Worm (Caenorhabditis elegans): ENCODE measurements around the gene cisd-1.

cisd-1 gene

ce11 chrII:11464427-11464944 is 4.9 kb downstream of the cisd-1 start, which contains the start of the genes aars-1 and rga-1 (continued):
- TF ChIP-seq daf-8 (GFP tag; IDR thresholded peaks at IDR 0.05), result no peak
- TF ChIP-seq hlh-11 (tag; optimal IDR thresholded peaks at IDR 0.05), result peak; percentile 94
- peak; percentile 54 for TF ChIP-seq zip-2 (tag; optimal IDR thresholded peaks at IDR 0.05)
- no peak for TF ChIP-seq cey-2 (tag; optimal IDR thresholded peaks at IDR 0.05; ENCODE audit: borderline replicate concordance, insufficient read depth)
- TF ChIP-seq nhr-77 (tag; optimal IDR thresholded peaks at IDR 0.05), result peak; percentile 20
- no peak for TF ChIP-seq egl-43 (GFP tag; IDR thresholded peaks at IDR 0.05)
- no peak for TF ChIP-seq ama-1 (optimal IDR thresholded peaks at IDR 0.05)
- peak; percentile 51 for TF ChIP-seq lin-38 (GFP tag; IDR thresholded peaks at IDR 0.05)
- peak; percentile 30 for TF ChIP-seq rbr-2 (tag; optimal IDR thresholded peaks at IDR 0.05)
- peak in 1 of 2 experiments; percentile 3 for TF ChIP-seq daf-16 (GFP tag; optimal IDR thresholded peaks at IDR 0.05)
- TF ChIP-seq daf-16 (tag; optimal IDR thresholded peaks at IDR 0.05), result peak; percentile 68
- peak; percentile 79 for TF ChIP-seq mes-2 (tag; optimal IDR thresholded peaks at IDR 0.05; ENCODE audit: poor library complexity, severe bottlenecking)
- TF ChIP-seq arid-1 (GFP tag; conservative IDR thresholded peaks at IDR 0.05), result 0 out of 2 replicates have a peak, but pooled peaks have one; percentile 12
- peak; percentile 22 for TF ChIP-seq lin-13 (GFP tag; optimal IDR thresholded peaks at IDR 0.05)
- TF ChIP-seq T20F7.1 (GFP tag; optimal IDR thresholded peaks at IDR 0.05), result peak; percentile 56
- peak; percentile 26 for TF ChIP-seq jun-1 (tag; optimal IDR thresholded peaks at IDR 0.05)
- TF ChIP-seq lim-7 (GFP tag; IDR thresholded peaks at IDR 0.05), result no peak
- TF ChIP-seq F37D6.2 (tag; optimal IDR thresholded peaks at IDR 0.05), result no peak
- TF ChIP-seq zfp-3 (GFP tag; conservative IDR thresholded peaks at IDR 0.05), result no peak
- TF ChIP-seq nhr-10 (tag; optimal IDR thresholded peaks at IDR 0.05), result peak; percentile 31
- TF ChIP-seq aha-1 (tag), result peak; percentile 96
- no peak for TF ChIP-seq dmd-9 (GFP tag; IDR thresholded peaks at IDR 0.05)
- no peak for TF ChIP-seq spr-3 (GFP tag; optimal IDR thresholded peaks at IDR 0.05)
- no peak for TF ChIP-seq nhr-76 (tag; optimal IDR thresholded peaks at IDR 0.05)
- no peak for TF ChIP-seq egl-27 (tag; optimal IDR thresholded peaks at IDR 0.05)
- TF ChIP-seq zfp-2 (tag; optimal IDR thresholded peaks at IDR 0.05), result no peak
- TF ChIP-seq lin-15B (tag; optimal IDR thresholded peaks at IDR 0.05), result no peak
- no peak for TF ChIP-seq unc-130 (GFP tag; optimal IDR thresholded peaks at IDR 0.05)
- no peak for TF ChIP-seq madf-5 (GFP tag; IDR thresholded peaks at IDR 0.05)
- peak; percentile 30 for TF ChIP-seq nhr-102 (tag; optimal IDR thresholded peaks at IDR 0.05)
- peak; percentile 45; the same call in 1 of the 2 replicates for TF ChIP-seq hmg-1.1 (GFP tag; IDR thresholded peaks at IDR 0.05)
- no peak for TF ChIP-seq F49E8.2 (tag; optimal IDR thresholded peaks at IDR 0.05; ENCODE audit: borderline replicate concordance)
- TF ChIP-seq skn-1 (tag; optimal IDR thresholded peaks at IDR 0.05), result no peak
- no peak for TF ChIP-seq D1046.2 (GFP tag; IDR thresholded peaks at IDR 0.05)
- no peak for TF ChIP-seq gei-8 (GFP tag; optimal IDR thresholded peaks at IDR 0.05)
- TF ChIP-seq dmd-8 (GFP tag; IDR thresholded peaks at IDR 0.05), result no peak
- no peak for TF ChIP-seq nhr-11 (tag; optimal IDR thresholded peaks at IDR 0.05)
- peak in 1 of 2 experiments; percentile 82 for TF ChIP-seq mdl-1 (tag; optimal IDR thresholded peaks at IDR 0.05)
- peak; percentile 95 for TF ChIP-seq nhr-48 (tag; optimal IDR thresholded peaks at IDR 0.05)
- no peak for TF ChIP-seq mdt-29 (GFP tag; IDR thresholded peaks at IDR 0.05)
- no peak for TF ChIP-seq F44E2.7 (GFP tag; IDR thresholded peaks at IDR 0.05)
- no peak for TF ChIP-seq madf-9 (GFP tag; conservative IDR thresholded peaks at IDR 0.05)
- TF ChIP-seq dpl-1 (GFP tag; optimal IDR thresholded peaks at IDR 0.05), result peak; percentile 54
- peak in 1 of 2 experiments; percentile 19 for TF ChIP-seq hif-1 (tag; optimal IDR thresholded peaks at IDR 0.05)
- peak; percentile 86 for TF ChIP-seq nhr-28 (tag; optimal IDR thresholded peaks at IDR 0.05)
- TF ChIP-seq Y48G9A.11 (GFP tag; IDR thresholded peaks at IDR 0.05), result no peak
- TF ChIP-seq ceh-32 (tag; optimal IDR thresholded peaks at IDR 0.05; ENCODE audit: poor library complexity), result no peak
- no peak for TF ChIP-seq ZK546.5 (tag; optimal IDR thresholded peaks at IDR 0.05)
- no peak for TF ChIP-seq ceh-62 (tag; optimal IDR thresholded peaks at IDR 0.05)
- TF ChIP-seq nhr-25 (tag; optimal IDR thresholded peaks at IDR 0.05; ENCODE audit: borderline replicate concordance, insufficient read depth), result no peak
- TF ChIP-seq php-3 (GFP tag; IDR thresholded peaks at IDR 0.05), result peak; percentile 74
